Fruit fly (Drosophila melanogaster): ENCODE data around the gene Unc-76.

Gene Unc-76

dm6 chrX:2142935-2143312 lies 62.5 kb downstream of the Unc-76 start:
- TF ChIP-seq psq (optimal IDR thresholded peaks at IDR 0.05) (no peak), Sin3A (optimal IDR thresholded peaks at IDR 0.05) (no peak)
